Worm (Caenorhabditis elegans) whole organism, L4/young adult: Measurements from ENCODE around the gene pxf-1.

Experiments
- W03F9.2 ChIP-seq: fragments of 150-350 bp; optimal IDR thresholded peaks from 2 replicates; lab custom pipeline; 2014; ENCODE audit warnings: missing biosample characterization, missing genetic modification characterization
- him-1 ChIP-seq: sonication (generic microtip); optimal IDR thresholded peaks from 2 replicates; lab custom pipeline; 2016; ENCODE audit warnings: missing genotype, missing genetic modification reagents, missing genetic modification characterization, missing compliant biosample characterization

DNA sequence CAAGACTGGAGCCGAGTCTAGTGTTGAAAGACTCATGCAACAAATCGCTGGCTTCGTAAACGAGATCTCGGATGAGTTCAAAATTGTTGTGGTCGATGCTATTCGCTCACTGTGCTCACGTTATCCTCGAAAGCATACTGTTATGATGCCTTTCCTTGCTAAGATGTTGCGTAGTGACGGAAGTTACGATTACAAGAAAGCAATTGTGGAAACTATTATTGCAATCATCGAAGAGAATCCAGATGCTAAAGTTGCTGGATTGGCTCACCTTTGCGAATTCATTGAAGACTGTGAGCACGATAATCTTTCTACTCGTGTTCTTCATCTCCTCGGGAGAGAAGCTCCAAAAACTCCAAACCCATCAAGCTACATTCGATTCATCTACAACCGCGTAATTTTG lies 20.7 kb downstream of the pxf-1 start:
- TF ChIP-seq him-1 (tag; lab: Kevin White, UChicago), result no peak
- TF ChIP-seq W03F9.2 (tag; lab: Kevin White, UChicago), result no peak
